Worm (Caenorhabditis elegans) whole organism, L4 larva: ENCODE measurements around the gene Y54E2A.10.
A peak's percentile ranks its signal among the peaks of the same experiment; 100 is the strongest.

Experiments
- F10B5.3 ChIP-seq: sonication (generic microtip); optimal IDR thresholded peaks from 2 replicates; lab custom pipeline; 2016; ENCODE audit warnings: mild to moderate bottlenecking, missing genetic modification characterization, missing compliant biosample characterization
- F26F4.8 ChIP-seq: fragments of 200-800 bp; sonication (Bioruptor generic); conservative IDR thresholded peaks from 2 replicates; pipeline ENCODE4 v1.3.6; 2022; ENCODE audit warnings: missing genetic modification characterization, missing compliant biosample characterization
- Y105C5A.15 ChIP-seq: fragments of 200-800 bp; sonication (Bioruptor generic); IDR thresholded peaks from 2 replicates; pipeline ENCODE4 v1.3.6; 2022; ENCODE audit warnings: missing genetic modification characterization, missing compliant biosample characterization
- Y48G9A.11 ChIP-seq: fragments of 200-800 bp; sonication (Bioruptor generic); IDR thresholded peaks from 2 replicates; pipeline ENCODE4 v1.3.6; 2022; ENCODE audit warnings: missing genetic modification reagents, missing genetic modification characterization, missing compliant biosample characterization
- Y5F2A.4 ChIP-seq: fragments of 200-800 bp; sonication (Bioruptor generic); optimal IDR thresholded peaks from 2 replicates; lab custom pipeline; 2018; ENCODE audit warnings: mild to moderate bottlenecking, missing genetic modification characterization, missing compliant biosample characterization
- ZK337.2 ChIP-seq: fragments of 200-800 bp; sonication (Bioruptor generic); IDR thresholded peaks from 2 replicates; pipeline ENCODE4 v1.3.6; 2022; ENCODE audit warnings: missing genetic modification reagents, missing genetic modification characterization, missing compliant biosample characterization
- ceh-20 ChIP-seq: fragments of 200-800 bp; sonication (Bioruptor generic); IDR thresholded peaks from 2 replicates; pipeline ENCODE4 v1.3.6; 2022; ENCODE audit warnings: missing genetic modification reagents, missing genetic modification characterization, missing compliant biosample characterization
- ceh-82 ChIP-seq: sonication (generic microtip); optimal IDR thresholded peaks from 2 replicates; lab custom pipeline; 2017; ENCODE audit warnings: missing biosample characterization, missing genetic modification characterization
- cey-2 ChIP-seq: sonication (generic microtip); optimal IDR thresholded peaks from 3 replicates; lab custom pipeline; 2017; ENCODE audit warnings: missing genetic modification characterization, mild to moderate bottlenecking, missing compliant biosample characterization, antibody characterized with exemption, borderline replicate concordance; ENCODE audit not compliant: insufficient read depth
- ctbp-1 ChIP-seq: fragments of 200-800 bp; sonication (Bioruptor generic); IDR thresholded peaks from 2 replicates; pipeline ENCODE4 v1.3.6; 2022; ENCODE audit warnings: missing genetic modification reagents, missing genetic modification characterization, missing compliant biosample characterization
- daf-19 ChIP-seq: fragments of 200-800 bp; sonication (Bioruptor generic); conservative IDR thresholded peaks from 2 replicates; pipeline ENCODE4 v1.3.6; 2022; ENCODE audit warnings: missing genetic modification characterization, missing compliant biosample characterization
- dmd-6 ChIP-seq: fragments of 200-800 bp; sonication (Bioruptor generic); IDR thresholded peaks from 2 replicates; pipeline ENCODE4 v1.3.6; 2022; ENCODE audit warnings: missing genetic modification reagents, missing genetic modification characterization, missing compliant biosample characterization
- duxl-1 ChIP-seq: sonication (generic microtip); optimal IDR thresholded peaks from 2 replicates; lab custom pipeline; 2016; ENCODE audit warnings: mild to moderate bottlenecking, missing genetic modification characterization, moderate library complexity, missing compliant biosample characterization; ENCODE audit not compliant: poor library complexity
- egl-43 ChIP-seq: fragments of 200-800 bp; sonication (Bioruptor generic); IDR thresholded peaks from 2 replicates; pipeline ENCODE4 v1.3.6; 2022; ENCODE audit warnings: missing genetic modification reagents, missing genetic modification characterization, missing compliant biosample characterization
- fkh-10 ChIP-seq: fragments of 150-350 bp; optimal IDR thresholded peaks from 2 replicates; lab custom pipeline; 2014; ENCODE audit warnings: missing biosample characterization, missing genetic modification reagents, missing genetic modification characterization
- hlh-30 ChIP-seq: sonication (generic microtip); optimal IDR thresholded peaks from 2 replicates; lab custom pipeline; 2017; ENCODE audit warnings: antibody characterized with exemption, mild to moderate bottlenecking, missing genetic modification characterization, missing compliant biosample characterization; ENCODE audit not compliant: insufficient read depth
- lin-38 ChIP-seq: fragments of 200-800 bp; sonication (Bioruptor generic); IDR thresholded peaks from 2 replicates; pipeline ENCODE4 v1.3.6; 2022; ENCODE audit warnings: missing genetic modification reagents, missing genetic modification characterization, missing compliant biosample characterization
- lir-3 ChIP-seq: sonication (generic microtip); optimal IDR thresholded peaks from 2 replicates; lab custom pipeline; 2016; ENCODE audit warnings: mild to moderate bottlenecking, missing genetic modification characterization, missing compliant biosample characterization
- mdt-29 ChIP-seq: fragments of 200-800 bp; sonication (Bioruptor generic); IDR thresholded peaks from 2 replicates; pipeline ENCODE4 v1.3.6; 2022; ENCODE audit warnings: missing genetic modification reagents, missing genetic modification characterization, missing compliant biosample characterization
- mep-1 ChIP-seq: fragments of 150-350 bp; sonication (generic microtip); optimal IDR thresholded peaks from 3 replicates; lab custom pipeline; 2014; ENCODE audit warnings: missing biosample characterization, missing genetic modification characterization
- mes-2 ChIP-seq: sonication (generic microtip); optimal IDR thresholded peaks from 2 replicates; lab custom pipeline; 2016; ENCODE audit warnings: missing genotype, mild to moderate bottlenecking, missing genetic modification characterization, missing compliant biosample characterization; ENCODE audit not compliant: poor library complexity, severe bottlenecking
- nhr-102 ChIP-seq: sonication (generic microtip); optimal IDR thresholded peaks from 2 replicates; lab custom pipeline; 2016; ENCODE audit warnings: mild to moderate bottlenecking, missing genetic modification characterization, moderate library complexity, missing compliant biosample characterization
- nhr-42 ChIP-seq: fragments of 200-800 bp; sonication (Bioruptor generic); IDR thresholded peaks from 2 replicates; pipeline ENCODE4 v1.3.6; 2022; ENCODE audit warnings: missing genetic modification characterization, missing compliant biosample characterization
- nhr-6 ChIP-seq: fragments of 150-350 bp; optimal IDR thresholded peaks from 2 replicates; lab custom pipeline; 2014; ENCODE audit warnings: missing biosample characterization, missing genetic modification characterization
- nhr-76 ChIP-seq: fragments of 150-350 bp; optimal IDR thresholded peaks from 2 replicates; lab custom pipeline; 2014; ENCODE audit warnings: missing biosample characterization, missing genetic modification characterization
- pha-4 ChIP-seq, 2 experiments: fragments of 150-350 bp in 1 of 2; fragments of 200-800 bp in 1 of 2; sonication (Bioruptor generic) in 1 of 2; IDR thresholded peaks in 1 of 2; optimal IDR thresholded peaks in 1 of 2; 2 replicates each; pipeline versions ENCODE4 v1.3.6 to Lab custom; 2014 to 2022; ENCODE audit warnings: missing genetic modification characterization in 2 of 2, missing genetic modification reagents in 2 of 2, missing biosample characterization in 1 of 2, missing compliant biosample characterization in 1 of 2
- saeg-2 ChIP-seq: fragments of 200-800 bp; sonication (Bioruptor generic); IDR thresholded peaks from 2 replicates; pipeline ENCODE4 v1.3.6; 2022; ENCODE audit warnings: missing genetic modification reagents, missing genetic modification characterization, missing compliant biosample characterization
- set-16 ChIP-seq: fragments of 200-800 bp; sonication (Bioruptor generic); IDR thresholded peaks from 2 replicates; pipeline ENCODE4 v1.3.6; 2022; ENCODE audit warnings: missing genetic modification reagents, missing genetic modification characterization, missing compliant biosample characterization
- tra-1 ChIP-seq: fragments of 200-800 bp; sonication (Bioruptor generic); IDR thresholded peaks from 2 replicates; pipeline ENCODE4 v1.3.6; 2022; ENCODE audit warnings: missing genetic modification reagents, missing genetic modification characterization, missing compliant biosample characterization
- unc-62 ChIP-seq, 3 experiments: fragments of 150-350 bp in 1 of 3; sonication (generic microtip); optimal IDR thresholded peaks in 2 of 3; peaks in 1 of 3; 1 replicate in 1 of 3; 2 replicates in 2 of 3; lab custom pipeline; 2014 to 2017; ENCODE audit warnings: missing biosample characterization in 3 of 3, missing genetic modification characterization in 3 of 3, missing genetic modification reagents in 3 of 3, missing genotype in 1 of 3
- vab-7 ChIP-seq: fragments of 200-800 bp; sonication (Bioruptor generic); IDR thresholded peaks from 2 replicates; pipeline ENCODE4 v1.3.6; 2022; ENCODE audit warnings: missing genetic modification reagents, missing genetic modification characterization, missing compliant biosample characterization
- zip-11 ChIP-seq: fragments of 200-800 bp; sonication (Bioruptor generic); IDR thresholded peaks from 2 replicates; pipeline ENCODE4 v1.3.6; 2022; ENCODE audit warnings: missing genetic modification characterization, missing compliant biosample characterization
- zip-2 ChIP-seq: fragments of 150-350 bp; optimal IDR thresholded peaks from 2 replicates; lab custom pipeline; 2014; ENCODE audit warnings: missing biosample characterization, missing genetic modification characterization

Gene Y54E2A.10

ce11 chrII:14814894-14815568 lies 24.2 kb downstream of the Y54E2A.10 start, which contains the start of gene W01D2.1 (continued):
- TF ChIP-seq hlh-30 (peak; percentile 74), nhr-6 (tag; lab: Kevin White, UChicago) (peak; percentile 42), ceh-20 (no peak), lir-3 (tag; lab: Kevin White, UChicago) (no peak), mep-1 (tag; lab: Kevin White, UChicago) (peak; percentile 62), ceh-82 (no peak), ZK337.2 (GFP tag; lab: Robert Waterston, UW) (no peak)

ce11 chrII:14816086-14816485 lies 25.2 kb downstream of the Y54E2A.10 start:
- TF ChIP-seq zip-11 (GFP tag; lab: Robert Waterston, UW) (no peak), fkh-10 (GFP tag; lab: Kevin White, UChicago) (no peak), set-16 (GFP tag; lab: Robert Waterston, UW) (no peak), vab-7 (GFP tag; lab: Robert Waterston, UW) (no peak), F26F4.8 (GFP tag; lab: Robert Waterston, UW) (no peak), ceh-20 (no peak), duxl-1 (tag; lab: Kevin White, UChicago) (no peak), mdt-29 (0 out of 2 replicates have a peak, but pooled peaks have one; percentile 20), daf-19 (no peak), saeg-2 (GFP tag; lab: Robert Waterston, UW) (no peak), Y5F2A.4 (GFP tag; lab: Kevin White, UChicago) (no peak), mes-2 (tag; lab: Kevin White, UChicago) (no peak), lin-38 (GFP tag; lab: Robert Waterston, UW) (0 out of 2 replicates have a peak, but pooled peaks have one; percentile 11), cey-2 (tag; lab: Kevin White, UChicago) (no peak), tra-1 (no peak), egl-43 (GFP tag; lab: Robert Waterston, UW) (no peak), F10B5.3 (no peak), Y48G9A.11 (GFP tag; lab: Robert Waterston, UW) (peak; percentile 30; the same call in 1 of the 2 replicates), unc-62 (GFP tag; optimal IDR thresholded peaks at IDR 0.05 in 1 of 2; lab: Kevin White, UChicago) (no peak), unc-62 (tag; optimal IDR thresholded peaks at IDR 0.05; lab: Kevin White, UChicago) (no peak), dmd-6 (GFP tag; lab: Robert Waterston, UW) (no peak), Y105C5A.15 (GFP tag; lab: Robert Waterston, UW) (no peak), pha-4 (GFP tag; IDR thresholded peaks at IDR 0.05; lab: Robert Waterston, UW) (0 out of 2 replicates have a peak, but pooled peaks have one; percentile 5), pha-4 (tag; optimal IDR thresholded peaks at IDR 0.05; lab: Kevin White, UChicago) (no peak), ctbp-1 (0 out of 2 replicates have a peak, but pooled peaks have one; percentile 29), nhr-6 (tag; lab: Kevin White, UChicago) (no peak), zip-2 (tag; lab: Kevin White, UChicago) (no peak), nhr-76 (tag; lab: Kevin White, UChicago) (no peak), nhr-42 (GFP tag; lab: Robert Waterston, UW) (0 out of 2 replicates have a peak, but pooled peaks have one; percentile 22)

DNA sequence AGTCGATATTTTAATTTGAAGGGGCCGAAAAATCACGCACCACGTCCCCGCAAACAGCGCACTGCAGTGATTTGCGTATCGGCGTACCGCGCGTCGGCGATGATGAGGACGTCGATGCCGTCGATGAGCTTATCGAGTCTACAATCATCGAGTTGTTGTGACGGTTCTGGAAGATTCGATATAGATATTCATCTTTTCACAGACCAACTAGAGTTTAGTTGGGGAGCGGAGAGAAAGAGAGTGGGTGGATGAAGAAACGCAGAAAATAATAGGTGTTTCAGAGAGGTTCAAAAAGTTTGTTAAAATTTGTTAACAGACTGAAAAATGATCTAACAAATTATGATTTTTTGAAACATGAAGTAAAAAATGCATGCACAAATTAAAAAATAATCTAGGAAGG lies 27.5 kb downstream of the Y54E2A.10 start, which contains the start of gene nhr-61:
Gene nhr-61, minus strand, starts transcription at position 168 of the 400 bp plus-strand sequence.
- TF ChIP-seq nhr-42 (GFP tag; lab: Robert Waterston, UW), result peak; percentile 26; the same call in 1 of the 2 replicates
- TF ChIP-seq nhr-102 (tag; lab: Kevin White, UChicago), result no peak
